Fruit fly (Drosophila melanogaster) whole organism, embryonic: ENCODE results near the gene CG5966.

Experiments
- Adf1 ChIP-seq: fragments of 200-800 bp; sonication (Bioruptor generic); IDR thresholded peaks from 2 replicates; pipeline ENCODE4 v1.3.6; 2022; ENCODE audit warnings: missing biosample characterization, missing genetic modification characterization
- CG10147 ChIP-seq: fragments of 200-800 bp; sonication (Bioruptor generic); optimal IDR thresholded peaks from 2 replicates; lab custom pipeline; 2019; ENCODE audit warnings: missing biosample characterization, mild to moderate bottlenecking, missing genetic modification characterization, moderate library complexity
- CG10462 ChIP-seq: fragments of 200-800 bp; sonication (Bioruptor generic); optimal IDR thresholded peaks from 2 replicates; lab custom pipeline; 2016; ENCODE audit warnings: missing biosample characterization, missing genetic modification characterization
- CG13894 ChIP-seq: fragments of 200-800 bp; sonication (Bioruptor generic); optimal IDR thresholded peaks from 3 replicates; lab custom pipeline; 2018; ENCODE audit warnings: missing biosample characterization, mild to moderate bottlenecking, missing genetic modification characterization, moderate library complexity
- CG17359 ChIP-seq: fragments of 200-800 bp; sonication (Bioruptor generic); optimal IDR thresholded peaks from 3 replicates; lab custom pipeline; 2018; ENCODE audit warnings: missing biosample characterization, mild to moderate bottlenecking, missing genetic modification characterization, moderate library complexity
- CG31224 ChIP-seq: fragments of 200-800 bp; sonication (Bioruptor generic); IDR thresholded peaks from 2 replicates; pipeline ENCODE4 v1.3.6; 2022; ENCODE audit warnings: missing biosample characterization, missing genetic modification characterization
- CG32532 ChIP-seq: fragments of 200-800 bp; sonication (Bioruptor generic); IDR thresholded peaks from 2 replicates; pipeline ENCODE4 v1.3.6; 2022; ENCODE audit warnings: missing biosample characterization, missing genetic modification characterization
- CG34224 ChIP-seq: fragments of 200-800 bp; sonication (Bioruptor generic); IDR thresholded peaks from 3 replicates; pipeline ENCODE4 v1.3.6; 2022; ENCODE audit warnings: missing biosample characterization, missing genetic modification characterization; ENCODE audit not compliant: partially characterized antibody
- CG6272 ChIP-seq: fragments of 200-800 bp; sonication (Bioruptor generic); IDR thresholded peaks from 2 replicates; pipeline ENCODE4 v1.3.6; 2022; ENCODE audit warnings: missing biosample characterization, missing genetic modification characterization
- CG6813 ChIP-seq: fragments of 200-800 bp; sonication (Bioruptor generic); optimal IDR thresholded peaks from 2 replicates; lab custom pipeline; 2017; ENCODE audit warnings: missing biosample characterization, missing genetic modification characterization, mild to moderate bottlenecking, moderate library complexity, missing genetic modification reagents
- CG7745 ChIP-seq: fragments of 200-800 bp; sonication (Bioruptor generic); optimal IDR thresholded peaks from 2 replicates; lab custom pipeline; 2018; ENCODE audit warnings: missing biosample characterization, mild to moderate bottlenecking, missing genetic modification characterization, moderate library complexity
- CG7928 ChIP-seq: fragments of 200-800 bp; sonication (Bioruptor generic); optimal IDR thresholded peaks from 2 replicates; lab custom pipeline; 2017; ENCODE audit warnings: missing biosample characterization, mild to moderate bottlenecking, missing genetic modification characterization
- CG7963 ChIP-seq: fragments of 200-800 bp; sonication (Bioruptor generic); IDR thresholded peaks from 3 replicates; pipeline ENCODE4 v1.3.6; 2022; ENCODE audit warnings: missing biosample characterization, missing genetic modification characterization; ENCODE audit not compliant: partially characterized antibody
- Camta ChIP-seq: fragments of 200-800 bp; sonication (Bioruptor generic); optimal IDR thresholded peaks from 2 replicates; lab custom pipeline; 2016; ENCODE audit warnings: missing biosample characterization, missing genetic modification characterization
- D19A ChIP-seq: fragments of 200-800 bp; optimal IDR thresholded peaks from 3 replicates; lab custom pipeline; 2019; ENCODE audit warnings: missing biosample characterization, mild to moderate bottlenecking, missing genetic modification characterization, moderate library complexity
- D19B ChIP-seq: fragments of 200-800 bp; sonication (Bioruptor generic); optimal IDR thresholded peaks from 2 replicates; lab custom pipeline; 2017; ENCODE audit warnings: missing biosample characterization, mild to moderate bottlenecking, missing genetic modification characterization
- Eip74EF ChIP-seq, 2 experiments: fragments of 200-800 bp in 1 of 2; fragments of >200 bp in 1 of 2; sonication (Bioruptor generic) in 1 of 2; optimal IDR thresholded peaks; 2 replicates each; lab custom pipeline; 2017 to 2019; ENCODE audit warnings: missing biosample characterization in 2 of 2, missing genetic modification characterization in 2 of 2, mild to moderate bottlenecking in 1 of 2, moderate library complexity in 1 of 2
- HmgD ChIP-seq: fragments of 200-800 bp; sonication (Bioruptor generic); optimal IDR thresholded peaks from 3 replicates; lab custom pipeline; 2016; ENCODE audit warnings: missing biosample characterization, missing genetic modification characterization
- Hmr ChIP-seq: fragments of 200-800 bp; sonication (Bioruptor generic); optimal IDR thresholded peaks from 3 replicates; lab custom pipeline; 2017; ENCODE audit warnings: mild to moderate bottlenecking, missing biosample characterization, missing genetic modification reagents, missing genetic modification characterization
- Hr78 ChIP-seq, 2 experiments: fragments of 200-800 bp in 1 of 2; fragments of >200 bp in 1 of 2; sonication (Bioruptor generic) in 1 of 2; optimal IDR thresholded peaks; 2 replicates each; lab custom pipeline; 2017 to 2019; ENCODE audit warnings: missing biosample characterization in 2 of 2, missing genetic modification characterization in 2 of 2, mild to moderate bottlenecking in 1 of 2, moderate library complexity in 1 of 2
- Hsf ChIP-seq: fragments of 200-800 bp; sonication (Bioruptor generic); optimal IDR thresholded peaks from 3 replicates; lab custom pipeline; 2016; ENCODE audit warnings: missing biosample characterization, missing genetic modification characterization
- Lhr ChIP-seq: fragments of 200-800 bp; sonication (Bioruptor generic); optimal IDR thresholded peaks from 3 replicates; lab custom pipeline; 2017; ENCODE audit warnings: mild to moderate bottlenecking, missing biosample characterization, missing genetic modification reagents, missing genetic modification characterization
- Max ChIP-seq: fragments of 200-800 bp; sonication (Bioruptor generic); optimal IDR thresholded peaks from 2 replicates; lab custom pipeline; 2016; ENCODE audit warnings: missing biosample characterization, mild to moderate bottlenecking, missing genetic modification characterization
- Med ChIP-seq: fragments of 200-800 bp; sonication (Bioruptor generic); peaks from one replicate; lab custom pipeline; 2016; ENCODE audit warnings: missing biosample characterization, missing genetic modification characterization, mild to moderate bottlenecking, inconsistent platforms, moderate library complexity
- NFAT ChIP-seq: fragments of 200-800 bp; sonication (Bioruptor generic); IDR thresholded peaks from 2 replicates; pipeline ENCODE4 v1.3.6; 2022; ENCODE audit warnings: missing biosample characterization, missing genetic modification characterization
- Oli ChIP-seq: fragments of 200-800 bp; sonication (Bioruptor generic); optimal IDR thresholded peaks from 2 replicates; lab custom pipeline; 2018; ENCODE audit warnings: missing biosample characterization, mild to moderate bottlenecking, missing genetic modification characterization, moderate library complexity
- Stat92E ChIP-seq, 3 experiments: fragments of >200 bp in 2 of 3; fragments of 200-800 bp in 1 of 3; sonication (Bioruptor generic) in 1 of 3; optimal IDR thresholded peaks; 2 replicates each; lab custom pipeline; 2017 to 2019; ENCODE audit warnings: missing biosample characterization in 3 of 3, missing genetic modification characterization in 3 of 3, mild to moderate bottlenecking in 1 of 3, moderate library complexity in 1 of 3
- Xrp1 ChIP-seq: fragments of 200-800 bp; sonication (Bioruptor generic); IDR thresholded peaks from 2 replicates; pipeline ENCODE4 v1.3.6; 2022; ENCODE audit warnings: missing biosample characterization, missing genetic modification characterization
- crc ChIP-seq: fragments of 200-800 bp; sonication (Bioruptor generic); optimal IDR thresholded peaks from 2 replicates; lab custom pipeline; 2016; ENCODE audit warnings: missing biosample characterization, missing genetic modification characterization
- crp ChIP-seq, 2 experiments: fragments of 200-800 bp; sonication (Bioruptor generic); optimal IDR thresholded peaks; 2 replicates in 1 of 2; 3 replicates in 1 of 2; lab custom pipeline; 2017; ENCODE audit warnings: missing biosample characterization in 2 of 2, missing genetic modification characterization in 2 of 2, mild to moderate bottlenecking in 1 of 2, moderate library complexity in 1 of 2
- dimm ChIP-seq: fragments of 200-800 bp; sonication (Bioruptor generic); IDR thresholded peaks from 2 replicates; pipeline ENCODE4 v1.3.6; 2022; ENCODE audit warnings: missing biosample characterization, missing genetic modification characterization
- dmrt99B ChIP-seq: fragments of 200-800 bp; sonication (Bioruptor generic); optimal IDR thresholded peaks from 2 replicates; lab custom pipeline; 2018; ENCODE audit warnings: missing biosample characterization, mild to moderate bottlenecking, missing genetic modification characterization, moderate library complexity
- dpn ChIP-seq, 2 experiments: fragments of 200-800 bp; sonication (Bioruptor generic); optimal IDR thresholded peaks; 3 replicates each; lab custom pipeline; 2016; ENCODE audit warnings: missing biosample characterization in 2 of 2, missing genetic modification characterization in 2 of 2
- ems ChIP-seq: fragments of 200-800 bp; sonication (Bioruptor generic); optimal IDR thresholded peaks from 3 replicates; lab custom pipeline; 2016; ENCODE audit warnings: missing biosample characterization, missing genetic modification characterization
- fd3F ChIP-seq: fragments of 200-800 bp; sonication (Bioruptor generic); optimal IDR thresholded peaks from 2 replicates; lab custom pipeline; 2018; ENCODE audit warnings: missing biosample characterization, mild to moderate bottlenecking, missing genetic modification characterization, moderate library complexity
- gsb-n ChIP-seq: fragments of 200-800 bp; sonication (Bioruptor generic); optimal IDR thresholded peaks from 3 replicates; lab custom pipeline; 2018; ENCODE audit warnings: missing biosample characterization, mild to moderate bottlenecking, missing genetic modification characterization
- inv ChIP-seq: fragments of 200-800 bp; sonication (Bioruptor generic); IDR thresholded peaks from 2 replicates; pipeline ENCODE4 v1.3.6; 2022; ENCODE audit warnings: missing biosample characterization, missing genetic modification characterization; ENCODE audit not compliant: partially characterized antibody
- jigr1 ChIP-seq: fragments of 200-800 bp; sonication (Bioruptor generic); IDR thresholded peaks from 3 replicates; pipeline ENCODE4 v1.3.6; 2022; ENCODE audit warnings: missing biosample characterization, missing genetic modification characterization
- jing ChIP-seq: fragments of 200-800 bp; sonication (Bioruptor generic); optimal IDR thresholded peaks from 2 replicates; lab custom pipeline; 2018; ENCODE audit warnings: missing biosample characterization, mild to moderate bottlenecking, missing genetic modification characterization
- ken ChIP-seq: fragments of 200-800 bp; sonication (Bioruptor generic); IDR thresholded peaks from 3 replicates; pipeline ENCODE4 v1.3.6; 2022; ENCODE audit warnings: missing biosample characterization, missing genetic modification characterization
- lab ChIP-seq: fragments of 200-800 bp; sonication (Bioruptor generic); optimal IDR thresholded peaks from 3 replicates; lab custom pipeline; 2017; ENCODE audit warnings: missing biosample characterization, missing genetic modification characterization, mild to moderate bottlenecking, moderate library complexity, missing genetic modification reagents
- lmd ChIP-seq: fragments of 200-800 bp; sonication (Bioruptor generic); IDR thresholded peaks from 2 replicates; pipeline ENCODE4 v1.3.6; 2022; ENCODE audit warnings: missing biosample characterization, missing genetic modification characterization
- schlank ChIP-seq: fragments of 200-800 bp; sonication (Bioruptor generic); optimal IDR thresholded peaks from 2 replicates; lab custom pipeline; 2018; ENCODE audit warnings: missing biosample characterization, mild to moderate bottlenecking, missing genetic modification characterization
- seq ChIP-seq: fragments of 200-800 bp; sonication (Bioruptor generic); IDR thresholded peaks from 2 replicates; pipeline ENCODE4 v1.3.6; 2022; ENCODE audit warnings: missing biosample characterization, missing genetic modification characterization
- slp2 ChIP-seq: fragments of 200-800 bp; sonication (Bioruptor generic); optimal IDR thresholded peaks from 2 replicates; lab custom pipeline; 2016; ENCODE audit warnings: missing biosample characterization, missing genetic modification characterization
- stwl ChIP-seq: fragments of 200-800 bp; sonication (Bioruptor generic); optimal IDR thresholded peaks from 3 replicates; lab custom pipeline; 2018; ENCODE audit warnings: missing biosample characterization, mild to moderate bottlenecking, missing genetic modification characterization, moderate library complexity
- ttk ChIP-seq: fragments of 200-800 bp; sonication (Bioruptor generic); IDR thresholded peaks from 2 replicates; pipeline ENCODE4 v2.1.2; 2022; ENCODE audit warnings: missing biosample characterization, missing genetic modification characterization
- tup ChIP-seq: fragments of 200-800 bp; sonication (Bioruptor generic); optimal IDR thresholded peaks from 2 replicates; lab custom pipeline; 2016; ENCODE audit warnings: missing biosample characterization, mild to moderate bottlenecking, missing genetic modification characterization, moderate library complexity
- zf30C ChIP-seq: fragments of 200-800 bp; sonication (Bioruptor generic); optimal IDR thresholded peaks from 3 replicates; lab custom pipeline; 2018; ENCODE audit warnings: missing biosample characterization, mild to moderate bottlenecking, missing genetic modification characterization

The CG5966 gene

dm6 chrX:5980883-5981282 lies 7.7 kb upstream of the CG5966 start (continued):
- TF ChIP-seq CG10147: peak; percentile 68
- peak; percentile 74 for TF ChIP-seq CG17359
- no peak for TF ChIP-seq CG10462 (GFP tag; lab: Kevin White, UChicago)
- peak; percentile 69 to 72 for TF ChIP-seq dpn (GFP tag; optimal IDR thresholded peaks at IDR 0.05; lab: Kevin White, UChicago)
- peak; percentile 82 for TF ChIP-seq Hmr (GFP tag; lab: Kevin White, UChicago)
- no peak for TF ChIP-seq HmgD
- TF ChIP-seq seq (GFP tag; lab: Robert Waterston, UW): peak; percentile 84
- no peak for TF ChIP-seq Stat92E (GFP tag; optimal IDR thresholded peaks at IDR 0.05; lab: Kevin White, UChicago)
- peak; percentile 94 for TF ChIP-seq Med (GFP tag; lab: Kevin White, UChicago)
- peak in 1 of 2 experiments; percentile 54 for TF ChIP-seq Eip74EF (GFP tag; optimal IDR thresholded peaks at IDR 0.05; lab: Kevin White, UChicago)
- TF ChIP-seq Oli: peak; percentile 75
- TF ChIP-seq tup: peak; percentile 36
- peak; percentile 31 for TF ChIP-seq crc (GFP tag; lab: Kevin White, UChicago)
- TF ChIP-seq slp2: peak; percentile 9
- TF ChIP-seq dimm (GFP tag; lab: Robert Waterston, UW): 0 out of 2 replicates have a peak, but pooled peaks have one; percentile 21
- TF ChIP-seq CG13894 (tag; lab: Kevin White, UChicago): peak; percentile 74
- TF ChIP-seq Camta (GFP tag; lab: Kevin White, UChicago): peak; percentile 28
- peak; percentile 71 for TF ChIP-seq CG31224 (GFP tag; lab: Robert Waterston, UW)
- no peak for TF ChIP-seq CG34224 (GFP tag; lab: Robert Waterston, UW)
- TF ChIP-seq zf30C (GFP tag; lab: Kevin White, UChicago): no peak
- peak; percentile 58 for TF ChIP-seq ems (GFP tag; lab: Kevin White, UChicago)
- TF ChIP-seq Xrp1 (GFP tag; lab: Robert Waterston, UW): peak; percentile 73
- TF ChIP-seq CG7928 (GFP tag; lab: Kevin White, UChicago): peak; percentile 38
- peak; percentile 52 for TF ChIP-seq Adf1 (GFP tag; lab: Robert Waterston, UW)
- TF ChIP-seq lab: peak; percentile 87
- TF ChIP-seq jing (GFP tag; lab: Kevin White, UChicago): peak; percentile 36
- peak; percentile 79 for TF ChIP-seq ttk (GFP tag; lab: Robert Waterston, UW)
- peak; percentile 50 for TF ChIP-seq Max
- no peak for TF ChIP-seq CG7963 (GFP tag; lab: Robert Waterston, UW)
- TF ChIP-seq lmd (GFP tag; lab: Robert Waterston, UW): peak; percentile 87
- peak; percentile 53 for TF ChIP-seq D19A (tag; lab: Kevin White, UChicago)
- peak; percentile 44; the same call in 1 of the 2 replicates for TF ChIP-seq CG6272 (GFP tag; lab: Robert Waterston, UW)
- peak; percentile 53 for TF ChIP-seq gsb-n (tag; lab: Kevin White, UChicago)
- peak; percentile 73 for TF ChIP-seq Hsf
- no peak for TF ChIP-seq Hr78 (GFP tag; optimal IDR thresholded peaks at IDR 0.05; lab: Kevin White, UChicago)
- TF ChIP-seq Lhr (GFP tag; lab: Kevin White, UChicago): no peak
- peak; percentile 71 for TF ChIP-seq fd3F
- no peak for TF ChIP-seq stwl
- TF ChIP-seq schlank (tag; lab: Kevin White, UChicago): peak; percentile 71
- TF ChIP-seq CG6813: peak; percentile 58
- TF ChIP-seq NFAT (GFP tag; lab: Robert Waterston, UW): peak; percentile 79
- TF ChIP-seq CG7745: no peak
- TF ChIP-seq dmrt99B (tag; lab: Kevin White, UChicago): peak; percentile 81
- peak; percentile 91 for TF ChIP-seq CG32532 (GFP tag; lab: Robert Waterston, UW)
- peak; percentile 63 for TF ChIP-seq D19B (GFP tag; lab: Kevin White, UChicago)
- peak; percentile 32; the same call in 1 of the 3 replicates for TF ChIP-seq jigr1 (GFP tag; lab: Robert Waterston, UW)
- TF ChIP-seq ken (GFP tag; lab: Robert Waterston, UW): peak; percentile 74; the same call in 2 of the 3 replicates
- no peak for TF ChIP-seq inv
- TF ChIP-seq crp (GFP tag; optimal IDR thresholded peaks at IDR 0.05; lab: Kevin White, UChicago): no peak
